Fruit fly (Drosophila melanogaster): Measurements from ENCODE around the gene jub.

The jub gene

DNA sequence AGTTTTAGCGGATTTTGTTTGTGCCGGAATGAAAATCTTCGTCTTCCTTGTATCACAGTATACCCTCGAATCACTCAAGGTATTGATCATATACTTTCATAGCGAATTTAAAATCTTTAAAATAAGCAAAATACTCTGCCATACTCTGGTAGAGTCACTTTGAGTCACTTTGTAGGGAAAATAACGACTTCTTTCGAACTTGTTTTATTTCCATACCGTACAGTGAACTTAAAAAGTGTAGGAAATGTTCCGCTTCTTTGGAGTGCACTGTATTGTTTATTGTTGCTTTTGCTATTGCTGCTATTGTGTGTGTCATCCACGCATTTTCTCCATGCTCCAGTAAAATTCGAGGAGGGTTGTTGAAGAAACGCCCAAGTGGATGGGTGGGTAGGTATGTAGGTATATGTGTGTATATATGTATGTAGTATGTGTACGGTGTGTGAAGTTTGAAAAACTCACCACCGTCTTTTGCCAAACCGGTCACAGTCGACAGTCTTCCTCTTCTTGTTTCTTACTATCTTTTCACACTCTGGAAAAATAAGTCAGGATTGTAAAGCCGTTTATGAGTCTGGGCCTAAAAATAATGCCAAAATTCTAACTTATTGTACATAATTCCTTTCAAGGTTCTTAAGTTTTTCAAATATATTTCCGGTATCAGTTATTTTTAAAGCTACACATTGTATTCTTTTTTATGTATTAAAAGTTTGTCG, 41.0 kb downstream of the jub start (continued):
- TF ChIP-seq sd (tag; optimal IDR thresholded peaks at IDR 0.05), result peak; percentile 23
- TF ChIP-seq Hr3 (GFP tag; optimal IDR thresholded peaks at IDR 0.05), result no peak
- no peak for TF ChIP-seq CG6765 (GFP tag; optimal IDR thresholded peaks at IDR 0.05)
- TF ChIP-seq CG15269 (tag; optimal IDR thresholded peaks at IDR 0.05), result peak; percentile 26
- TF ChIP-seq pb (GFP tag; optimal IDR thresholded peaks at IDR 0.05), result no peak
- no peak for TF ChIP-seq CG1602 (GFP tag; optimal IDR thresholded peaks at IDR 0.05)
- TF ChIP-seq Gsc (GFP tag; IDR thresholded peaks at IDR 0.05), result no peak
- TF ChIP-seq vfl (GFP tag; optimal IDR thresholded peaks at IDR 0.05), result no peak
- peak; percentile 44; the same call in 1 of the 2 replicates for TF ChIP-seq lmd (GFP tag; IDR thresholded peaks at IDR 0.05)
- TF ChIP-seq CG7745 (tag; optimal IDR thresholded peaks at IDR 0.05), result no peak
- no peak for TF ChIP-seq nerfin-2 (GFP tag; IDR thresholded peaks at IDR 0.05; ENCODE audit: partially characterized antibody)
- peak; percentile 43 for TF ChIP-seq CG30403 (GFP tag; optimal IDR thresholded peaks at IDR 0.05)
- no peak for TF ChIP-seq danr (GFP tag; IDR thresholded peaks at IDR 0.05)
- TF ChIP-seq stc (GFP tag; IDR thresholded peaks at IDR 0.05), result no peak
- TF ChIP-seq CG6254 (GFP tag; optimal IDR thresholded peaks at IDR 0.05), result no peak
- TF ChIP-seq Lim3 (GFP tag; IDR thresholded peaks at IDR 0.05), result no peak
- no peak for TF ChIP-seq CG11456 (GFP tag; IDR thresholded peaks at IDR 0.05)
- TF ChIP-seq CG30431 (GFP tag; optimal IDR thresholded peaks at IDR 0.05), result no peak
- peak; percentile 6 for TF ChIP-seq CG11398 (GFP tag; optimal IDR thresholded peaks at IDR 0.05)
- TF ChIP-seq CG17829 (tag; optimal IDR thresholded peaks at IDR 0.05), result no peak
- TF ChIP-seq gt (GFP tag; IDR thresholded peaks at IDR 0.05), result no peak
- no peak for TF ChIP-seq sima (GFP tag; optimal IDR thresholded peaks at IDR 0.05)
- peak; percentile 16 for TF ChIP-seq CG6854 (GFP tag; optimal IDR thresholded peaks at IDR 0.05)
- TF ChIP-seq gem (tag; optimal IDR thresholded peaks at IDR 0.05), result peak; percentile 61
- no peak for TF ChIP-seq Rx (GFP tag; IDR thresholded peaks at IDR 0.05)
- TF ChIP-seq CG10147 (GFP tag; optimal IDR thresholded peaks at IDR 0.05), result peak; percentile 17
- TF ChIP-seq pita (GFP tag; optimal IDR thresholded peaks at IDR 0.05), result no peak
- TF ChIP-seq al (GFP tag; IDR thresholded peaks at IDR 0.05), result no peak
- TF ChIP-seq HLH3B (GFP tag; IDR thresholded peaks at IDR 0.05), result 0 out of 2 replicates have a peak, but pooled peaks have one; percentile 30
- TF ChIP-seq nerfin-1 (tag; optimal IDR thresholded peaks at IDR 0.05), result peak; percentile 89
- TF ChIP-seq CG2120 (GFP tag; optimal IDR thresholded peaks at IDR 0.05), result peak; percentile 58
- TF ChIP-seq seq (GFP tag; IDR thresholded peaks at IDR 0.05), result no peak
- TF ChIP-seq CG5180 (GFP tag; optimal IDR thresholded peaks at IDR 0.05), result no peak
- no peak for TF ChIP-seq NC2α (GFP tag; optimal IDR thresholded peaks at IDR 0.05)
- TF ChIP-seq Ets97D (GFP tag; optimal IDR thresholded peaks at IDR 0.05), result no peak
- no peak for TF ChIP-seq BEAF-32 (GFP tag; optimal IDR thresholded peaks at IDR 0.05)
- no peak for TF ChIP-seq zfh2 (GFP tag; optimal IDR thresholded peaks at IDR 0.05)
- no peak for TF ChIP-seq wek (GFP tag; optimal IDR thresholded peaks at IDR 0.05)
- peak; percentile 52 for TF ChIP-seq CG7839 (tag; optimal IDR thresholded peaks at IDR 0.05)
- no peak for TF ChIP-seq CG18764 (GFP tag; optimal IDR thresholded peaks at IDR 0.05)
- TF ChIP-seq HmgZ (tag; optimal IDR thresholded peaks at IDR 0.05), result no peak
- peak; percentile 40 for TF ChIP-seq unpg (GFP tag; optimal IDR thresholded peaks at IDR 0.05)
- peak; percentile 52 for TF ChIP-seq Sox102F (GFP tag; optimal IDR thresholded peaks at IDR 0.05)
- no peak for TF ChIP-seq CG1792 (GFP tag; optimal IDR thresholded peaks at IDR 0.05)
- TF ChIP-seq GATAe (GFP tag; conservative IDR thresholded peaks at IDR 0.05), result no peak
- TF ChIP-seq hbn (GFP tag; IDR thresholded peaks at IDR 0.05; ENCODE audit: partially characterized antibody), result no peak
- peak; percentile 16 for TF ChIP-seq bab2 (GFP tag; optimal IDR thresholded peaks at IDR 0.05)
- TF ChIP-seq fd3F (GFP tag; optimal IDR thresholded peaks at IDR 0.05), result no peak
- no peak for TF ChIP-seq CG17802 (tag; optimal IDR thresholded peaks at IDR 0.05)
- peak; percentile 47 for TF ChIP-seq lab (GFP tag; optimal IDR thresholded peaks at IDR 0.05)

All from whole organism, embryonic.